Fruit fly (Drosophila melanogaster) whole organism, adult: ENCODE measurements around the gene NT1.

Source experiments
- CG12768 ChIP-seq: fragments of 200-800 bp; sonication (Bioruptor generic); optimal IDR thresholded peaks from 2 replicates; lab custom pipeline; 2017; ENCODE audit warnings: missing biosample characterization, missing genetic modification characterization, mild to moderate bottlenecking, moderate library complexity, missing genetic modification reagents
- CG7045 ChIP-seq: fragments of 200-800 bp; sonication (Bioruptor generic); optimal IDR thresholded peaks from 2 replicates; lab custom pipeline; 2017; ENCODE audit warnings: missing biosample characterization, mild to moderate bottlenecking, missing genetic modification characterization

DNA sequence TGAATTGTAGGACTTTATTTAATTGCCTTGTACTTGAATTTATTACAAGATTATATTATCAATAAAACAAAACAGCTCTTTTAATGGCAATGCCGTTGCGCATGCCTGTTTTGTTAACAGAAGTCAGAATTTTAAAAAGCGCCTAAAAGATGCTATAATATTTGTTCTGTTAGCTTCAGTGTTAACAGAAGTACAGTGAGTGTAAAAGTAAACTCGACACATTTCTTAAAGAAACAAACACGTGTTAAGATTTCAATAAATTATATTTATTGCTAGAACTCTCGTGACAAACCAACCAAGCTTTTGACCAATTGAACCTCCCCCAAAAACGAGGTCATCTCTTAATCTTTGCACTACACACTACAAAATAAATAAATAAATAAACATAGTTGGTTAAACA lies 6.8 kb downstream of the NT1 start:
- TF ChIP-seq CG7045 (GFP tag; lab: Kevin White, UChicago), result no peak
- no peak for TF ChIP-seq CG12768 (GFP tag; lab: Kevin White, UChicago)
